Worm (Caenorhabditis elegans): ENCODE data around the gene W10C4.1.

- TF ChIP-seq pha-4 (tag; optimal IDR thresholded peaks at IDR 0.05) (no peak), nhr-179 (tag; optimal IDR thresholded peaks at IDR 0.05) (no peak), T26A5.8 (tag; optimal IDR thresholded peaks at IDR 0.05) (no peak), hmg-20 (GFP tag; IDR thresholded peaks at IDR 0.05) (no peak), nfyb-1 (GFP tag; IDR thresholded peaks at IDR 0.05) (no peak), snpc-4 (GFP tag; optimal IDR thresholded peaks at IDR 0.05) (no peak), snpc-4 (tag; optimal IDR thresholded peaks at IDR 0.05) (no peak), mes-4 (tag; optimal IDR thresholded peaks at IDR 0.05) (no peak), xnd-1 (tag; optimal IDR thresholded peaks at IDR 0.05) (no peak), egrh-3 (GFP tag; IDR thresholded peaks at IDR 0.05) (no peak), unc-130 (GFP tag; optimal IDR thresholded peaks at IDR 0.05) (no peak)
Measured at ce11 chrIII:180963-181362, 26.0 kb downstream of the W10C4.1 start, which contains the start of gene F40G9.5.
